Fruit fly (Drosophila melanogaster): ENCODE measurements around the gene FarO.

Gene FarO

dm6 chrX:2158668-2159163, 45.0 kb downstream of the FarO start, which contains the start of gene wapl (continued):
- TF ChIP-seq CG2202 (tag; optimal IDR thresholded peaks at IDR 0.05) (peak; percentile 5), chif (GFP tag; optimal IDR thresholded peaks at IDR 0.05) (peak in 1 of 2 experiments; percentile 17), CG30431 (GFP tag; optimal IDR thresholded peaks at IDR 0.05) (no peak), Fer1 (GFP tag; optimal IDR thresholded peaks at IDR 0.05) (peak; percentile 19), sna (GFP tag; IDR thresholded peaks at IDR 0.05; ENCODE audit: partially characterized antibody) (peak; percentile 91), CG1602 (GFP tag; optimal IDR thresholded peaks at IDR 0.05) (no peak), Dref (GFP tag; IDR thresholded peaks at IDR 0.05) (peak; percentile 96), Stat92E (GFP tag; optimal IDR thresholded peaks at IDR 0.05) (peak in 1 of 3 experiments; percentile 8), Hr39 (optimal IDR thresholded peaks at IDR 0.05) (no peak), HLH4C (GFP tag; IDR thresholded peaks at IDR 0.05; ENCODE audit: partially characterized antibody) (peak; percentile 92), GATAe (GFP tag; conservative IDR thresholded peaks at IDR 0.05) (no peak), Ets97D (GFP tag; optimal IDR thresholded peaks at IDR 0.05) (peak; percentile 63), E2f2 (GFP tag; IDR thresholded peaks at IDR 0.05) (peak; percentile 94), sug (tag; optimal IDR thresholded peaks at IDR 0.05) (peak; percentile 49), D (optimal IDR thresholded peaks at IDR 0.05) (peak; percentile 57), D (GFP tag; optimal IDR thresholded peaks at IDR 0.05) (no peak), pzg (GFP tag; optimal IDR thresholded peaks at IDR 0.05) (peak; percentile 95), ash1 (GFP tag; optimal IDR thresholded peaks at IDR 0.05) (no peak), CG18476 (GFP tag; optimal IDR thresholded peaks at IDR 0.05) (no peak), CG4617 (GFP tag; optimal IDR thresholded peaks at IDR 0.05; ENCODE audit: borderline replicate concordance) (peak; percentile 89), Hmr (GFP tag; optimal IDR thresholded peaks at IDR 0.05) (peak; percentile 53), amos (GFP tag; IDR thresholded peaks at IDR 0.05; ENCODE audit: partially characterized antibody) (peak; percentile 97), CoRest (tag; optimal IDR thresholded peaks at IDR 0.05) (peak; percentile 6), fd3F (GFP tag; optimal IDR thresholded peaks at IDR 0.05) (no peak), Bgb (GFP tag; IDR thresholded peaks at IDR 0.05; ENCODE audit: partially characterized antibody) (peak; percentile 97), Mad (GFP tag; optimal IDR thresholded peaks at IDR 0.05) (peak; percentile 16), hbn (GFP tag; IDR thresholded peaks at IDR 0.05; ENCODE audit: partially characterized antibody) (peak; percentile 92), trem (tag; optimal IDR thresholded peaks at IDR 0.05) (peak; percentile 75), sens-2 (GFP tag; IDR thresholded peaks at IDR 0.05) (no peak), grau (tag; optimal IDR thresholded peaks at IDR 0.05) (peak; percentile 25), CG30403 (GFP tag; optimal IDR thresholded peaks at IDR 0.05) (peak; percentile 13), CG2116 (GFP tag; optimal IDR thresholded peaks at IDR 0.05) (peak; percentile 86), CG9797 (GFP tag; optimal IDR thresholded peaks at IDR 0.05) (peak; percentile 85), CG7786 (GFP tag; optimal IDR thresholded peaks at IDR 0.05) (no peak), cas (GFP tag; IDR thresholded peaks at IDR 0.05) (no peak), nerfin-2 (GFP tag; IDR thresholded peaks at IDR 0.05; ENCODE audit: partially characterized antibody) (peak; percentile 87), CG3163 (GFP tag; optimal IDR thresholded peaks at IDR 0.05) (peak; percentile 6), bbx (GFP tag; IDR thresholded peaks at IDR 0.05; ENCODE audit: partially characterized antibody) (peak; percentile 97), Tbp (GFP tag; optimal IDR thresholded peaks at IDR 0.05) (no peak), CG11723 (GFP tag; optimal IDR thresholded peaks at IDR 0.05) (no peak), CG6689 (GFP tag; IDR thresholded peaks at IDR 0.05) (no peak), gfzf (GFP tag; optimal IDR thresholded peaks at IDR 0.05) (peak; percentile 76), Antp (GFP tag; optimal IDR thresholded peaks at IDR 0.05) (peak; percentile 48), Hr78 (GFP tag; optimal IDR thresholded peaks at IDR 0.05) (no peak), gro (GFP tag; optimal IDR thresholded peaks at IDR 0.05) (peak; percentile 77), chinmo (GFP tag; IDR thresholded peaks at IDR 0.05; ENCODE audit: partially characterized antibody) (peak; percentile 95), psq (GFP tag; optimal IDR thresholded peaks at IDR 0.05) (no peak), B-H2 (GFP tag; optimal IDR thresholded peaks at IDR 0.05) (peak; percentile 19), Mrtf (GFP tag; IDR thresholded peaks at IDR 0.05) (no peak), lab (GFP tag; optimal IDR thresholded peaks at IDR 0.05) (peak; percentile 19)
